Fruit fly (Drosophila melanogaster): ENCODE results near the gene VhaM9.7-c.

The VhaM9.7-c gene

DNA sequence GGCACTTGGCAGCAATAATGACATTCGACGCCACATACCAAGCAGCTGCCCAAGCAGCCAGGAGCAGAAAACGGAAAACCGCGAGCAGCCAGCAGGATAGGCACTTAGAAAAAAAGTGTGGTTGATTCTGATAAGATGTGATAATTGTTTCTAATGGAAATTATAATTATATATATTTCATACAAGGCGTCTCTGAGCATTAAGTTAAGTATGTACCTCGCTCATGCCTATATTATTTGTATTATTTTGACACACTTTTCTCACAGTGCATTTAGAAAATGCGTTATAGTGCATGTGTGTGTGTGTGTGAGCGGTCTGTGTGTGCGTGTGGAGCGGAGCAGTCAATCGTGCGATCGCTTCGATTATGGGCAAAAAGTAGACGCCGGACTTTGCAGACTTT, 28.3 kb downstream of the VhaM9.7-c start:
- TF ChIP-seq pan (optimal IDR thresholded peaks at IDR 0.05) (no peak), psq (optimal IDR thresholded peaks at IDR 0.05) (no peak), CG8478 (optimal IDR thresholded peaks at IDR 0.05) (no peak), usp (GFP tag; optimal IDR thresholded peaks at IDR 0.05) (no peak), Dll (optimal IDR thresholded peaks at IDR 0.05) (no peak), EcR (GFP tag; optimal IDR thresholded peaks at IDR 0.05) (no peak)

DNA sequence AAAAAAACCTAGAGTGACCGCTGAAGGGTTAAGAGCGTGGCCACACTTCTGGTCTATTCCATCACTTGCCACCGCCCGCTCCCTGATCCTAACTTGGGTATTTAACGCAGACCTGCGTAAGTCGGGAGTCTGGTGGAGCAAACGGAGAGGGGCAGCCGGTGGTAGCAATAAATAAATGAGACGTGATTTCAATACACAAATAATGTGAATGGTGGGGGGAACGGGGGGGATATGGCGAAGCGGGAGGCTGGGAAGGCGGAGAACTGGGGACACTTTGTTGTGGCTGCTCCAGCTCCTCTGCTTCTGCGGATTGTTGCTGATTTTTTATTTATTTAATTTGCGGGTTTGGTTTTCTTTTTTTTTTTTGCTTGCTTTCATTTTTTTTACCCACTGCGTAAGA, 28.8 kb downstream of the VhaM9.7-c start:
- TF ChIP-seq usp (GFP tag; optimal IDR thresholded peaks at IDR 0.05) (no peak), pan (optimal IDR thresholded peaks at IDR 0.05) (no peak), CG8478 (optimal IDR thresholded peaks at IDR 0.05) (no peak), EcR (GFP tag; optimal IDR thresholded peaks at IDR 0.05) (no peak), Dll (optimal IDR thresholded peaks at IDR 0.05) (no peak), psq (optimal IDR thresholded peaks at IDR 0.05) (no peak)

DNA sequence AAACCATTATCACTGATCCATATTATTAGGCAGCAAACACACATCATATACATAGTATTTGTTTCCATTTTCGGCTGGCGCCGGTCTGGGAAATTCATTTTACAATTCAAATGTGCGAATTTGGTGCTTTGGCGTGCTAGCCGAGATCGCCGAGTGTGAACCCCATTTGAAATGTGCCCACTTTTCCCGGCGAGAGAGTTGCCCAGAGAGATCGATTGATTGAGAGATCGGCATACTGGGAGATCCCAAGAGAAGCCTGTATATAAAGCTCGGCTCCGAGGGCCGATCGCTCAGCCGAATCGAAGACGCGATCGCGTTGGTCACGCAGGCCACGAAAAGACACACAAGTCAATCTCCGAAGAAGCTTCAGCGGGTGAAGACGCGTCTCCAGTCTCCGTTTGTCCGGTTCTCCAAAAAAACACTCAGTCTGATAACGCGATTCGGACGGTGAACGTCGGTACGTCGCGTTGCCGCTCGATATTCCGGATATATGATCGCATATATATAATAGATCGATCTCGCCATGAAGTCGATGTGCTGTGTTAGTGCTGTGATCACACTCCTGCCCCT, 38.2 kb downstream of the VhaM9.7-c start, which contains the start of gene CG1299:
TSS of gene CG1299 (plus strand) at position 291 of the 570 bp plus-strand sequence.
- no peak for TF ChIP-seq CG8478 (optimal IDR thresholded peaks at IDR 0.05)
- no peak for TF ChIP-seq pan (optimal IDR thresholded peaks at IDR 0.05)
- no peak for TF ChIP-seq EcR (GFP tag; optimal IDR thresholded peaks at IDR 0.05)
- TF ChIP-seq psq (optimal IDR thresholded peaks at IDR 0.05), result no peak
- no peak for TF ChIP-seq Dll (optimal IDR thresholded peaks at IDR 0.05)
- TF ChIP-seq usp (GFP tag; optimal IDR thresholded peaks at IDR 0.05), result no peak

DNA sequence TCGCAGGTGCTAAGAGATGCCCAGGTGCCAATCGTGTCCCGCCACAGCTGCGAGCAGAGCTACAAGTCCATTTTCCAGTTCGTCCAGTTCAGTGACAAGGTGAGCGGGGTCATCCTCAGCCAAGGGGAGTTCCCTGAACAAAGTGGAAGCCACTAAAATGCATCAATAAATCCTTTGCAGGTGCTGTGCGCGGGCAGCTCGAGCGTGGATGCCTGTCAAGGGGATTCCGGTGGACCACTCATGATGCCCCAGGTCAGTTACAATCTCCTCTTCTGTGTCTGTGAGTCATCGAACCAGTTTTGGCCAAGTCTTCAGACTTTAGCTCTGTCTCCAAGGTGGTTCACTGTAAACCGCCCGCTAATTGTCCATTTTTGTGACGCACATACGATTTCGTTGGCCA, 41.4 kb downstream of the VhaM9.7-c start:
- TF ChIP-seq pan (optimal IDR thresholded peaks at IDR 0.05), result no peak
- no peak for TF ChIP-seq psq (optimal IDR thresholded peaks at IDR 0.05)
- no peak for TF ChIP-seq CG8478 (optimal IDR thresholded peaks at IDR 0.05)
- TF ChIP-seq EcR (GFP tag; optimal IDR thresholded peaks at IDR 0.05), result no peak
- TF ChIP-seq Dll (optimal IDR thresholded peaks at IDR 0.05), result no peak
- no peak for TF ChIP-seq usp (GFP tag; optimal IDR thresholded peaks at IDR 0.05)

DNA sequence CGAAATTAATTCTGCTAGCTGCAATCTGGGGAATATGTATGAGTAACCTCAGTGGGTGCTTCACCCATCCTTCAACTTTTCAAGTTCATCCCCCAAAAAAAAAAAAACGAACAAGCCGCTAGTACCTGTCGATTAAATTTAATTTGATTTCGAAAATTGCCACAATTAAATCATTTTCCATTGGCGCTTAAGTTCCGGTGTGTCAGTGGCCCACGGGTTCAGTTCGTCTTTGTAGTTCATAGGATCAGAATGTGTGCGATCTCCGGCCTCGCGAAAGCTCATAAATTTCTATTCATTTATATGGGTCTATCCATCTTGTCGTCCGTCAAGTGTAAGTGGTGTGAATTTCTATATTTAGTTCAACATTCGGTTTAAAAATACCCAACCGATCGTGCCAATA, 44.6 kb downstream of the VhaM9.7-c start, which contains the start of gene CG32260:
TSS of gene CG32260 (plus strand) at position 301 of the 400 bp plus-strand sequence.
- TF ChIP-seq Dll (optimal IDR thresholded peaks at IDR 0.05), result no peak
- TF ChIP-seq EcR (GFP tag; optimal IDR thresholded peaks at IDR 0.05), result no peak
- TF ChIP-seq pan (optimal IDR thresholded peaks at IDR 0.05), result no peak
- TF ChIP-seq usp (GFP tag; optimal IDR thresholded peaks at IDR 0.05), result no peak
- no peak for TF ChIP-seq psq (optimal IDR thresholded peaks at IDR 0.05)
- TF ChIP-seq CG8478 (optimal IDR thresholded peaks at IDR 0.05), result no peak

DNA sequence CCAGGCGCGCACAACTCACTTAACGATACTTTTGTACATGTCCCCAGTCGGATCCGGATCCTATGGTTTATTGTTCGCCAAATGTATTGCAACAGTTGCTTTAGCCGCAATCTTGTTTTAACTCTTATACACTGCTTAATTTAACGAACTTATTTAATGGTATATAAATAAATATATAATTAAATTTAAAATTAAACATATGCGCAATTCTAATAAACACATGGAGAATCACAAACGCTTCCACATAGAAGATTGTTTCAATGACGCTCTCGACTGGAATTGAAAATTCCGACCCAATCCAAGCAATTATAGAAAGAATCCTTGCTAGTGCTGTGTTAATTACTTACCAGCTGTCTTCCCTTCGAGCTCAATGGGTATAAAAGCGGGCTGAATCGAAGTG, 45.5 kb downstream of the VhaM9.7-c start, which contains the start of gene Akh:
TSS of gene Akh (plus strand) at position 301 of the 400 bp plus-strand sequence.
- TF ChIP-seq CG8478 (optimal IDR thresholded peaks at IDR 0.05), result no peak

DNA sequence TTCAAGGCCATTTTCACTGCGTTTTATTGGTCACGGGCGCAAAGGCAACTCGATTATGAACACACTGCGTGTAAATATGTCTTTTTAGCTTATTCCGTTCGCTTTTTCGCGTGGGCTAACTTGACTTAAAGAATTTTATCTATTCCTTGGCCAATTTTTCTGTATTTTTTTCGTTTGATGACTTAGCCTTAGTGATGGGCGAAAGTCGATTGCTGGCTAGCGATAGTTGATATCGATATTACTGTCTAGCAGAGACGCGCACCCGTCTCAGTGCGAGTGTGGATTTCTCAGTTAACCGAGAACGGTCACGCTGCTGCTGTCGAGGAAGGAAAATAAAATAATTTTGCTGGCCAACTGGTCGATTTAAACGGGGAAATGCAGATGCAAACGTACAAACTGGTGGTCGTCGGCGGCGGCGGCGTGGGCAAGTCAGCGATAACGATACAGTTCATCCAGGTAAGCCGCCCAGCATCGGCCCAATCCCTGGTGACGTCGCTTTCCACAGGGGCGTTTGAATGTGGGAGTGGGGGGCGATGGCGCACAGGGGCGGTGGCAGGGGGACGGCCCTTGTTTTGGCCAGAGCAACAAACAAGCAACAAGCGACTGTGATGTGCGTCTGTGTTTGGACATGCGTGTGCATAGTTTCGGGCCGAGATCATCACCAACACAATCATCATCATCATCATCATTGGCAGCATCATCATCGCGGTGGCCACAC, 47.7 kb downstream of the VhaM9.7-c start, which contains the start of the genes Rop and Ras64B:
TSS of gene Rop (minus strand) at position 193 of the 718 bp plus-strand sequence.
TSS of gene Ras64B (plus strand) at position 273 of the 718 bp plus-strand sequence.
- TF ChIP-seq psq (optimal IDR thresholded peaks at IDR 0.05), result no peak
- no peak for TF ChIP-seq pan (optimal IDR thresholded peaks at IDR 0.05)
- TF ChIP-seq EcR (GFP tag; optimal IDR thresholded peaks at IDR 0.05), result no peak
- no peak for TF ChIP-seq Dll (optimal IDR thresholded peaks at IDR 0.05)
- no peak for TF ChIP-seq CG8478 (optimal IDR thresholded peaks at IDR 0.05)
- TF ChIP-seq usp (GFP tag; optimal IDR thresholded peaks at IDR 0.05), result no peak

All from whole organism.